Worm (Caenorhabditis elegans): ENCODE results near the gene F28B4.4.
A peak's percentile ranks its signal among the peaks of the same experiment; 100 is the strongest.

F28B4.4 gene

DNA sequence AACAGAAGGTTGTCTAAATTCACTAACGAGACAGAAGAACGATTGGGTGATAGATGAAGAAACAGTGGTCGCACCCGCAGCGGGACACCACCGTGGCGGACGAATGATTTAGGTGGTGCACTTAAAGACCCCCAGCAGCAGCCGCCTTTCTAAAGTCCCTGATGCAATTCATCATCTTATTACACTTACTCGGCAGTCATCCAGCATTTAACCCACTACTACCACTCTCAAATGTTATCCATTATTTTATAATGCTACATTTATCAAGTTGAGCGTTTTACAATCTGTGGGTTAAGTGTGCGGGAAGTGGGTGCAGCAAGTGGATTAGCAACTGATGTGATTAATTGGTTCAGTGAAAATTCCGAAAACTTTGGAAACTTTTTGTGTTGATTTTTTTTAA, 19.2 kb downstream of the F28B4.4 start:
- TF ChIP-seq ceh-24 (tag; optimal IDR thresholded peaks at IDR 0.05) (no peak), unc-42 (tag; optimal IDR thresholded peaks at IDR 0.05) (peak; percentile 44), unc-55 (GFP tag; optimal IDR thresholded peaks at IDR 0.05) (peak; percentile 79), rnt-1 (tag; optimal IDR thresholded peaks at IDR 0.05) (peak; percentile 40), elt-2 (tag; optimal IDR thresholded peaks at IDR 0.05) (no peak)

DNA sequence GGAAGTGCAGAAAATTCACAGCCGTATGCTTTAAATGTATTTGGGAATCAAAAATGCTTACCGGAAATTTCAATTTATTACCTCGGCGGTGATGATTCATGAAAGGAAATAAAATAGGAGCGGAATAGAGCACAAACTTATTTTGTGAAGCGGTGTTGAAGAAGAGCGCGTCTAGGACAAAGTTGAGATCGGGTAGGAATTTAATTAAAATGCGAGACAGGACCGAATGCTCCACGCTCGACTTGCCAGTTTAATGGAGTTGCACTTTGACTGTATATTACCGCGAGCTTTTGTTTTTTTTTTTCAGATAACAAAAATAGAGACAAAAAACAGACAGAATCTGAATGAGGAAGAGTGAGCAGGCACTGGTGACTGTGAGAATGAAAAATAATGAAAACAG, 24.8 kb downstream of the F28B4.4 start:
- peak; percentile 63 for TF ChIP-seq unc-42 (tag; optimal IDR thresholded peaks at IDR 0.05)
- no peak for TF ChIP-seq dve-1 (tag; optimal IDR thresholded peaks at IDR 0.05)
- no peak for TF ChIP-seq lin-11 (tag; optimal IDR thresholded peaks at IDR 0.05)
- no peak for TF ChIP-seq nhr-11 (tag; optimal IDR thresholded peaks at IDR 0.05)

- no peak for TF ChIP-seq sox-4 (tag; optimal IDR thresholded peaks at IDR 0.05)
- TF ChIP-seq gmeb-2 (tag; optimal IDR thresholded peaks at IDR 0.05): no peak
- no peak for TF ChIP-seq tbx-2 (tag; optimal IDR thresholded peaks at IDR 0.05)
- TF ChIP-seq F13H6.1 (tag; optimal IDR thresholded peaks at IDR 0.05): no peak
- no peak for TF ChIP-seq ceh-18 (tag; optimal IDR thresholded peaks at IDR 0.05)
- peak; percentile 26 for TF ChIP-seq elt-2 (tag; optimal IDR thresholded peaks at IDR 0.05)
- TF ChIP-seq C38D4.7 (GFP tag; optimal IDR thresholded peaks at IDR 0.05): no peak
- no peak for TF ChIP-seq hlh-13 (GFP tag; optimal IDR thresholded peaks at IDR 0.05)
Measured at ce11 chrX:3181870-3182269, 27.6 kb downstream of the F28B4.4 start.

DNA sequence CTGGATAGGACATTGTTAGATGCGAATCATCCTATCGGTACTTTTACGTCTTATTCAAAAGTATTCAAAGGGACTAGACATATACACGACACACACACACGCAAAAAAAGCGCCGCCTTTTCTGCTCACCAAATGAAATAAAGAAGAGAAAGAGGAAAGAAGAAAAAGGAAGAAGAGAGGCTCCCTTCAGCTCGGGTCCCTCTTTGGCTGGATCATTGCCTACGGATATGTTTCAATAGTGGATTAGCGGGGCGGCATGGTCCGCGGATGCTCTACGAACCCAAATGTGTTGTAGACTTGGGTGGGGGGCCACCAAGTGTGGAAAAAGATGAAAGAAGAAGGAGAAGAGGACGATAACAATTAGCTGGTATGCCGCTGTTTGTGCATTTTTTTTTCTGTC, 28.0 kb downstream of the F28B4.4 start:
- no peak for TF ChIP-seq ceh-22 (tag; optimal IDR thresholded peaks at IDR 0.05)
- TF ChIP-seq unc-42 (tag; optimal IDR thresholded peaks at IDR 0.05): peak; percentile 91

DNA sequence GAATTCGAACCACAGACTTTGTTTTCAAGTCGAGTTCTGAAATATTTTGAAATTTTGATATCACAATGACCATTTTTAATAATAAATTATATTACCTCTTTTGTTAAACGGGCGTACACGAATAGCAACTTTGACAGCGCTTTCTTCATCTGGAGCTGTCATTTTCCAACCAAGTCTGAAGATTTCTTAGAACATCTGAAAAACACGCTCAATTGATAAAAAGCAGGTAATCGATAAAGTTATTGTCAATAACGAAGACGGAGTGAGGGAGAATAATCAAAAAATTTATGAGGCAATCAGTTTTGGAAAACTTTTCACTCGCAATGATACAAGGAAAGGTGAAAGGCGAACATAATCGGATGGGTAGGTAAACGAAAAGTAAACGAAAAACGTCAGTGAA, 30.9 kb downstream of the F28B4.4 start, which contains the start of gene klp-4:
TSS of gene klp-4 (minus strand) at position 201 of the 400 bp plus-strand sequence.
- TF ChIP-seq hlh-15 (tag; optimal IDR thresholded peaks at IDR 0.05) (no peak), ceh-19 (GFP tag; optimal IDR thresholded peaks at IDR 0.05) (no peak), hlh-30 (tag; optimal IDR thresholded peaks at IDR 0.05; ENCODE audit: insufficient read depth) (no peak), che-1 (tag; optimal IDR thresholded peaks at IDR 0.05) (no peak), ceh-30 (tag; optimal IDR thresholded peaks at IDR 0.05) (no peak), T23F11.4 (GFP tag; optimal IDR thresholded peaks at IDR 0.05) (no peak), ceh-18 (tag; optimal IDR thresholded peaks at IDR 0.05) (no peak), nfya-1 (tag; optimal IDR thresholded peaks at IDR 0.05) (no peak), ama-1 (optimal IDR thresholded peaks at IDR 0.05) (no peak), elt-2 (tag; optimal IDR thresholded peaks at IDR 0.05) (no peak), odd-2 (tag; optimal IDR thresholded peaks at IDR 0.05) (no peak), pha-2 (tag; optimal IDR thresholded peaks at IDR 0.05) (no peak), ceh-24 (tag; optimal IDR thresholded peaks at IDR 0.05) (no peak), unc-42 (tag; optimal IDR thresholded peaks at IDR 0.05) (no peak), pag-3 (tag; optimal IDR thresholded peaks at IDR 0.05; ENCODE audit: borderline replicate concordance) (no peak), dve-1 (tag; optimal IDR thresholded peaks at IDR 0.05) (no peak)

DNA sequence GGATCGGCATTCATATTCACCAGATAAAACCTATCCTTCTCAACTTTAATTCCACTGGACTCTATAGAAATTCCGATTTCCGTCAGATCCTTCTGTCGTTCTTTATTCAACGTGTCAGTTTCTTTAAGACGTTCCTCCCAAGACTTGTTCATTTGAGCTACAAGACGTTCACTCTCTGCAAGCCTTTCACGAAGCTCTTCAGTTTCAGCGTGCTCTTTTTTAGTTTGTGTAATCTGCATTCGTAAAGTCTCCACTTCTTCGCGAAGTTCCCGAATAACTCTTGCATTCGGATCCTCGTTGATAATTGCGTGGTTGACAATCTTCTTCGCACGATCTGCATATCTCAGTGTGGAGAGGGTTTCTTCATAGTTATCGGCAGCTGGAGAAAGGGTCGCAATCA, 32.7 kb downstream of the F28B4.4 start:
- no peak for TF ChIP-seq pag-3 (tag; optimal IDR thresholded peaks at IDR 0.05; ENCODE audit: borderline replicate concordance)
- TF ChIP-seq C38D4.7 (GFP tag; optimal IDR thresholded peaks at IDR 0.05): no peak
- TF ChIP-seq K09A11.1 (tag; optimal IDR thresholded peaks at IDR 0.05; ENCODE audit: insufficient read depth): no peak
- no peak for TF ChIP-seq madf-2 (tag; optimal IDR thresholded peaks at IDR 0.05)
- TF ChIP-seq unc-55 (GFP tag; optimal IDR thresholded peaks at IDR 0.05): no peak
- no peak for TF ChIP-seq pat-9 (tag; optimal IDR thresholded peaks at IDR 0.05)
- no peak for TF ChIP-seq K02D7.2 (tag; optimal IDR thresholded peaks at IDR 0.05)
- no peak for TF ChIP-seq ceh-30 (tag; optimal IDR thresholded peaks at IDR 0.05)
- no peak for TF ChIP-seq dve-1 (tag; optimal IDR thresholded peaks at IDR 0.05)
- TF ChIP-seq ceh-45 (GFP tag; IDR thresholded peaks at IDR 0.05): no peak
- TF ChIP-seq ceh-14 (tag; optimal IDR thresholded peaks at IDR 0.05): no peak
- no peak for TF ChIP-seq rnt-1 (tag; optimal IDR thresholded peaks at IDR 0.05)
- no peak for TF ChIP-seq hlh-8 (tag; optimal IDR thresholded peaks at IDR 0.05)

Data from whole organism, late embryonic.